Worm (Caenorhabditis elegans): ENCODE results near the gene F02D10.3.

F02D10.3 gene

DNA sequence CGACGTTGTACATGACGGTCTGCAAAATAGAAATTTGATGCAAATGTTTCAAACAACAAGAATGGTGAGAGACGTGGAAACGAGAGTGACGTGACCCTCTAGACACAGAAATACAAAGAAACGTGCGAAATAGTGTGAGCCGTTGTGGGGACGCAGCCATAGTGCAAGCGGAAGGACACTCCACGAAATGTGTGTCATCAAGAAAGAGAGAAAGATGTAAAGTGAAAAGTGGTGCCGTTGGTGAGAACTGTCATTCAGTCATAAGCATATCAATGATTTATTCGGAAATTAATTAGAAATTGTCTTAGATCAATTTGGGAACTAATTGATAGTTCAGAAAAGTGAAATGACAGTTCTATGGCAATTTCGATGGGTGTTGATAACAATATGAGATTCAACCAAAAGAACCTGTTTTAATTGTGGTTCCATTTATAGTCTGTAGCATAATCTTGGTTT is 42.5 kb downstream of the F02D10.3 start, which contains the start of gene C29F7.3 (continued):
- TF ChIP-seq snpc-4 (GFP tag; optimal IDR thresholded peaks at IDR 0.05) (no peak), snpc-4 (tag; optimal IDR thresholded peaks at IDR 0.05) (no peak), ztf-26 (tag; optimal IDR thresholded peaks at IDR 0.05) (no peak), zim-3 (tag; optimal IDR thresholded peaks at IDR 0.05) (no peak), bed-2 (GFP tag; IDR thresholded peaks at IDR 0.05) (no peak), efl-1 (GFP tag; optimal IDR thresholded peaks at IDR 0.05) (no peak), ZK185.1 (tag; optimal IDR thresholded peaks at IDR 0.05; ENCODE audit: poor library complexity, severe bottlenecking) (peak; percentile 20), lir-1 (GFP tag; conservative IDR thresholded peaks at IDR 0.05) (no peak), let-607 (tag; optimal IDR thresholded peaks at IDR 0.05) (peak; percentile 84 to 92), C17E4.6 (GFP tag; IDR thresholded peaks at IDR 0.05) (no peak), ccch-3 (GFP tag; optimal IDR thresholded peaks at IDR 0.05) (no peak), F57A8.1 (GFP tag; optimal IDR thresholded peaks at IDR 0.05) (no peak), dox-1 (GFP tag; IDR thresholded peaks at IDR 0.05) (peak; percentile 58; the same call in 1 of the 2 replicates), ceh-58 (GFP tag; IDR thresholded peaks at IDR 0.05) (no peak), nhr-90 (tag; optimal IDR thresholded peaks at IDR 0.05) (no peak), F37B4.10 (GFP tag; IDR thresholded peaks at IDR 0.05) (no peak), hmg-1.2 (GFP tag; IDR thresholded peaks at IDR 0.05) (peak; percentile 58; the same call in 1 of the 2 replicates), ama-1 (optimal IDR thresholded peaks at IDR 0.05) (no peak), ama-1 (GFP tag; optimal IDR thresholded peaks at IDR 0.05) (no peak), Y53F4B.3 (GFP tag; IDR thresholded peaks at IDR 0.05) (no peak), egl-18 (GFP tag; IDR thresholded peaks at IDR 0.05) (no peak), attf-3 (GFP tag; conservative IDR thresholded peaks at IDR 0.05) (no peak), chd-7 (tag; optimal IDR thresholded peaks at IDR 0.05) (no peak), madf-10 (tag; optimal IDR thresholded peaks at IDR 0.05) (peak; percentile 49), let-526 (GFP tag; IDR thresholded peaks at IDR 0.05) (no peak), Y95B8A.8 (GFP tag; IDR thresholded peaks at IDR 0.05) (no peak), snpc-1.3 (tag; optimal IDR thresholded peaks at IDR 0.05; ENCODE audit: insufficient read depth) (no peak), ceh-40 (GFP tag; IDR thresholded peaks at IDR 0.05) (no peak), nhr-179 (tag; optimal IDR thresholded peaks at IDR 0.05) (no peak), akir-1 (GFP tag; optimal IDR thresholded peaks at IDR 0.05) (no peak), unc-130 (GFP tag; optimal IDR thresholded peaks at IDR 0.05) (no peak), ceh-91 (GFP tag; IDR thresholded peaks at IDR 0.05) (no peak), ceh-27 (GFP tag; optimal IDR thresholded peaks at IDR 0.05) (no peak), sdz-38 (tag; optimal IDR thresholded peaks at IDR 0.05) (no peak), fkh-3 (tag; optimal IDR thresholded peaks at IDR 0.05) (no peak), sea-2 (GFP tag; IDR thresholded peaks at IDR 0.05) (no peak), C06A6.2 (GFP tag; conservative IDR thresholded peaks at IDR 0.05) (no peak), aptf-3 (GFP tag; IDR thresholded peaks at IDR 0.05) (no peak), B0336.3 (GFP tag; IDR thresholded peaks at IDR 0.05) (no peak), pha-4 (tag; optimal IDR thresholded peaks at IDR 0.05) (no peak), unc-62 (GFP tag; optimal IDR thresholded peaks at IDR 0.05) (peak; percentile 46), sptf-2 (GFP tag; optimal IDR thresholded peaks at IDR 0.05) (no peak), bed-1 (GFP tag; IDR thresholded peaks at IDR 0.05) (no peak), nhr-27 (tag; optimal IDR thresholded peaks at IDR 0.05) (no peak), ztf-28 (GFP tag; IDR thresholded peaks at IDR 0.05) (no peak), pbrm-1 (GFP tag; IDR thresholded peaks at IDR 0.05) (no peak), ceh-100 (GFP tag; IDR thresholded peaks at IDR 0.05) (no peak), mxl-1 (tag; optimal IDR thresholded peaks at IDR 0.05) (no peak), hlh-12 (tag; optimal IDR thresholded peaks at IDR 0.05) (no peak), cebp-2 (GFP tag; IDR thresholded peaks at IDR 0.05) (no peak), F49E8.2 (tag; optimal IDR thresholded peaks at IDR 0.05; ENCODE audit: insufficient read depth) (no peak)
